Worm (Caenorhabditis elegans) whole organism, midembryonic: ENCODE measurements around the gene srab-12.

Experiments
- T22C8.4 ChIP-seq: fragments of 200-800 bp; sonication (Bioruptor generic); IDR thresholded peaks from 2 replicates; pipeline ENCODE4 v1.3.6; 2022; ENCODE audit warnings: missing genetic modification characterization, missing compliant biosample characterization
- cog-1 ChIP-seq: sonication (generic microtip); optimal IDR thresholded peaks from 2 replicates; lab custom pipeline; 2016; ENCODE audit warnings: missing genetic modification characterization, missing compliant biosample characterization
- flt-1 ChIP-seq: fragments of 200-800 bp; sonication (Bioruptor generic); IDR thresholded peaks from 2 replicates; pipeline ENCODE4 v1.3.6; 2022; ENCODE audit warnings: missing genetic modification characterization, missing compliant biosample characterization
- med-1 ChIP-seq: sonication (generic microtip); optimal IDR thresholded peaks from 2 replicates; lab custom pipeline; 2017; ENCODE audit warnings: missing genetic modification characterization, mild to moderate bottlenecking, missing compliant biosample characterization, antibody characterized with exemption, missing genetic modification reagents; ENCODE audit not compliant: insufficient read depth
- ref-1 ChIP-seq: fragments of 200-800 bp; sonication (Bioruptor generic); conservative IDR thresholded peaks from 2 replicates; pipeline ENCODE4 v1.3.6; 2022; ENCODE audit warnings: missing genetic modification reagents, missing genetic modification characterization, missing compliant biosample characterization
- ztf-23 ChIP-seq: fragments of 200-800 bp; sonication (Bioruptor generic); IDR thresholded peaks from 2 replicates; pipeline ENCODE4 v1.3.6; 2022; ENCODE audit warnings: missing genetic modification reagents, missing genetic modification characterization, missing compliant biosample characterization

DNA sequence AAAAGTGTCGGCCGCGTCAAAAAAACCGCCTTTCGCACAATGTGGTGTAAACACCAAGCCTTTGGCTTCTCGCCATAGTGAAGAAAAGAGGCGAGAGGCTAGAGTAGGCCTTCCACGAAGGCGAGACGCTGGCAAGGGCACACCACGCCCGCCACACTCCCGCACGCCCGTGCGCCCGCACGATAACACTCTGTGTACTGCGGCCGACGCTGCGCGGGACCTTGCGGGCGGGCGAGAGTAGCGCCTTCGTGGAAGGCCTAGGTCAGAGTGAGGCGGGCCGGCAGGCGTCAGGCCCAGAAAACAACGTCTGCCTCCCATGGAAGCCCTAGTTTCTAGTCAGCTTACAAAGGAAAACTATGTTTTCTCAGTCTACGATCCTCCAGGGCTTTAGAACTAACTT lies 28.7 kb upstream of the srab-12 start:
- TF ChIP-seq ztf-23 (GFP tag; lab: Robert Waterston, UW) (no peak), flt-1 (no peak), cog-1 (tag; lab: Kevin White, UChicago) (no peak), ref-1 (GFP tag; lab: Robert Waterston, UW) (no peak), med-1 (GFP tag; lab: Kevin White, UChicago) (no peak), T22C8.4 (GFP tag; lab: Robert Waterston, UW) (no peak)
